Fruit fly (Drosophila melanogaster): ENCODE results near the gene Mob2.
A peak's percentile ranks its signal among the peaks of the same experiment; 100 is the strongest.

Mob2 gene

dm6 chr3L:11561946-11562760, at the start of gene Mob2, which contains the start of gene CG7394 (continued):
- TF ChIP-seq sug (tag; optimal IDR thresholded peaks at IDR 0.05) (peak; percentile 88), CG8290 (GFP tag; optimal IDR thresholded peaks at IDR 0.05) (peak; percentile 89), CG8290 (tag; optimal IDR thresholded peaks at IDR 0.05) (peak; percentile 81 to 92), gcm2 (GFP tag; optimal IDR thresholded peaks at IDR 0.05) (peak; percentile 41), Nf-YA (GFP tag; IDR thresholded peaks at IDR 0.05) (peak; percentile 76), sob (GFP tag; IDR thresholded peaks at IDR 0.05) (peak; percentile 93), az2 (GFP tag; optimal IDR thresholded peaks at IDR 0.05) (peak; percentile 92), gfzf (GFP tag; optimal IDR thresholded peaks at IDR 0.05) (peak; percentile 42), CG3407 (GFP tag; optimal IDR thresholded peaks at IDR 0.05) (peak; percentile 62), CG11247 (GFP tag; IDR thresholded peaks at IDR 0.05) (peak; percentile 92), CG10267 (tag; optimal IDR thresholded peaks at IDR 0.05) (peak; percentile 85), CG33213 (GFP tag; optimal IDR thresholded peaks at IDR 0.05) (peak; percentile 77), slp2 (GFP tag; optimal IDR thresholded peaks at IDR 0.05) (peak; percentile 79), crol (GFP tag; IDR thresholded peaks at IDR 0.05) (no peak; the same call in 1 of the 2 replicates), H2.0 (GFP tag; IDR thresholded peaks at IDR 0.05) (peak; percentile 92), vnd (GFP tag; IDR thresholded peaks at IDR 0.05; ENCODE audit: partially characterized antibody) (peak; percentile 86), sc (optimal IDR thresholded peaks at IDR 0.05) (no peak), sc (GFP tag; optimal IDR thresholded peaks at IDR 0.05) (peak; percentile 65), btn (GFP tag; optimal IDR thresholded peaks at IDR 0.05) (peak; percentile 67), CG18262 (tag; optimal IDR thresholded peaks at IDR 0.05) (peak; percentile 86), CG1647 (GFP tag; optimal IDR thresholded peaks at IDR 0.05) (peak; percentile 76), CG10654 (GFP tag; optimal IDR thresholded peaks at IDR 0.05) (peak; percentile 90), NC2α (GFP tag; optimal IDR thresholded peaks at IDR 0.05) (peak; percentile 17), D19A (tag; optimal IDR thresholded peaks at IDR 0.05) (peak; percentile 69), CG3163 (GFP tag; optimal IDR thresholded peaks at IDR 0.05) (peak; percentile 66), CG6854 (GFP tag; optimal IDR thresholded peaks at IDR 0.05) (no peak), Dref (GFP tag; IDR thresholded peaks at IDR 0.05) (peak; percentile 75), fd3F (GFP tag; optimal IDR thresholded peaks at IDR 0.05) (peak; percentile 90), wek (GFP tag; optimal IDR thresholded peaks at IDR 0.05) (no peak), CG1792 (GFP tag; optimal IDR thresholded peaks at IDR 0.05) (peak; percentile 47), nmo (GFP tag; optimal IDR thresholded peaks at IDR 0.05) (peak; percentile 90), chif (GFP tag; optimal IDR thresholded peaks at IDR 0.05) (peak; percentile 77 to 84), toy (GFP tag; IDR thresholded peaks at IDR 0.05) (peak; percentile 87), amos (GFP tag; IDR thresholded peaks at IDR 0.05; ENCODE audit: partially characterized antibody) (peak; percentile 80; the same call in 1 of the 2 replicates), emc (GFP tag; optimal IDR thresholded peaks at IDR 0.05) (peak; percentile 65), ase (GFP tag; IDR thresholded peaks at IDR 0.05) (peak; percentile 81), lola (GFP tag; optimal IDR thresholded peaks at IDR 0.05) (peak in 1 of 3 experiments; percentile 85), twi (tag; optimal IDR thresholded peaks at IDR 0.05) (peak; percentile 80), Poxn (GFP tag; IDR thresholded peaks at IDR 0.05) (peak; percentile 79), cas (GFP tag; IDR thresholded peaks at IDR 0.05) (peak; percentile 68), pzg (GFP tag; optimal IDR thresholded peaks at IDR 0.05) (peak; percentile 85), pho (GFP tag; optimal IDR thresholded peaks at IDR 0.05) (peak; percentile 87), Nf-YB (GFP tag; optimal IDR thresholded peaks at IDR 0.05) (peak; percentile 73), CG14014 (GFP tag; IDR thresholded peaks at IDR 0.05) (peak; percentile 92), psq (GFP tag; optimal IDR thresholded peaks at IDR 0.05) (peak; percentile 64), CG6683 (GFP tag; optimal IDR thresholded peaks at IDR 0.05) (peak; percentile 63), nom (GFP tag; optimal IDR thresholded peaks at IDR 0.05) (peak; percentile 14), eve (GFP tag; optimal IDR thresholded peaks at IDR 0.05) (peak; percentile 30 to 95), CG10543 (GFP tag; optimal IDR thresholded peaks at IDR 0.05) (peak; percentile 89), Hmx (GFP tag; optimal IDR thresholded peaks at IDR 0.05) (peak; percentile 82)

Measured in whole organism, embryonic.